Worm (Caenorhabditis elegans) whole organism, young adult: ENCODE measurements around the gene clc-11.

Source experiments
- B0261.1 ChIP-seq: sonication (generic microtip); optimal IDR thresholded peaks from 2 replicates; lab custom pipeline; 2016; ENCODE audit warnings: mild to moderate bottlenecking, missing genetic modification characterization, moderate library complexity, missing compliant biosample characterization
- C06A6.2 ChIP-seq: fragments of 200-800 bp; sonication (Bioruptor generic); conservative IDR thresholded peaks from 2 replicates; pipeline ENCODE4 v1.3.6; 2022; ENCODE audit warnings: missing genetic modification characterization, missing compliant biosample characterization
- C17E4.6 ChIP-seq: fragments of 200-800 bp; sonication (Bioruptor generic); IDR thresholded peaks from 2 replicates; pipeline ENCODE4 v1.3.6; 2022; ENCODE audit warnings: missing genetic modification reagents, missing genetic modification characterization, missing compliant biosample characterization
- D2030.7 ChIP-seq: fragments of 200-800 bp; sonication (Bioruptor generic); IDR thresholded peaks from 2 replicates; pipeline ENCODE4 v1.3.6; 2022; ENCODE audit warnings: missing genetic modification reagents, missing genetic modification characterization, missing compliant biosample characterization
- F10E7.11 ChIP-seq: sonication (generic microtip); optimal IDR thresholded peaks from 2 replicates; lab custom pipeline; 2017; ENCODE audit warnings: mild to moderate bottlenecking, missing genetic modification characterization, moderate library complexity, missing compliant biosample characterization
- F23B12.7 ChIP-seq: sonication (generic microtip); optimal IDR thresholded peaks from 2 replicates; lab custom pipeline; 2017; ENCODE audit warnings: missing genetic modification characterization, mild to moderate bottlenecking, missing compliant biosample characterization, antibody characterized with exemption, moderate library complexity; ENCODE audit not compliant: insufficient read depth
- F33H1.4 ChIP-seq: fragments of 200-800 bp; sonication (Bioruptor generic); IDR thresholded peaks from 2 replicates; pipeline ENCODE4 v1.3.6; 2022; ENCODE audit warnings: missing genetic modification reagents, missing genetic modification characterization, missing compliant biosample characterization
- F39B2.1 ChIP-seq: fragments of 200-800 bp; sonication (Bioruptor generic); IDR thresholded peaks from 2 replicates; pipeline ENCODE4 v1.3.6; 2022; ENCODE audit warnings: missing genetic modification reagents, missing genetic modification characterization, missing compliant biosample characterization
- F55B11.4 ChIP-seq: sonication (generic microtip); optimal IDR thresholded peaks from 2 replicates; lab custom pipeline; 2016; ENCODE audit warnings: missing compliant biosample characterization, missing genetic modification characterization, borderline replicate concordance; ENCODE audit not compliant: insufficient read depth
- F57A8.1 ChIP-seq: fragments of 200-800 bp; sonication (Bioruptor generic); optimal IDR thresholded peaks from 2 replicates; lab custom pipeline; 2018; ENCODE audit warnings: mild to moderate bottlenecking, missing genetic modification characterization, moderate library complexity, missing compliant biosample characterization
- K12H6.12 ChIP-seq: fragments of 200-800 bp; sonication (Bioruptor generic); optimal IDR thresholded peaks from 2 replicates; lab custom pipeline; 2018; ENCODE audit warnings: mild to moderate bottlenecking, missing genetic modification characterization, missing compliant biosample characterization
- Y56A3A.18 ChIP-seq: fragments of 200-800 bp; sonication (Bioruptor generic); IDR thresholded peaks from 2 replicates; pipeline ENCODE4 v1.3.6; 2022; ENCODE audit warnings: missing genetic modification reagents, missing genetic modification characterization, missing compliant biosample characterization
- aptf-3 ChIP-seq: fragments of 200-800 bp; sonication (Bioruptor generic); IDR thresholded peaks from 2 replicates; pipeline ENCODE4 v1.3.6; 2022; ENCODE audit warnings: missing genetic modification characterization, missing compliant biosample characterization
- attf-5 ChIP-seq: fragments of 200-800 bp; sonication (Bioruptor generic); optimal IDR thresholded peaks from 2 replicates; lab custom pipeline; 2018; ENCODE audit warnings: mild to moderate bottlenecking, missing genetic modification characterization, missing compliant biosample characterization
- attf-6 ChIP-seq: fragments of 200-800 bp; sonication (Bioruptor generic); IDR thresholded peaks from 2 replicates; pipeline ENCODE4 v1.3.6; 2022; ENCODE audit warnings: missing genetic modification reagents, missing genetic modification characterization, missing compliant biosample characterization
- cebp-1 ChIP-seq, 2 experiments: fragments of 200-800 bp in 1 of 2; sonication (Bioruptor generic) in 1 of 2; sonication (generic microtip) in 1 of 2; IDR thresholded peaks in 1 of 2; optimal IDR thresholded peaks in 1 of 2; 2 replicates each; pipeline versions ENCODE4 v1.3.6 to Lab custom; 2017 to 2022; ENCODE audit warnings: missing compliant biosample characterization in 2 of 2, missing genetic modification characterization in 2 of 2, mild to moderate bottlenecking in 1 of 2, missing genetic modification reagents in 1 of 2, moderate library complexity in 1 of 2
- dox-1 ChIP-seq: fragments of 200-800 bp; sonication (Bioruptor generic); IDR thresholded peaks from 2 replicates; pipeline ENCODE4 v1.3.6; 2022; ENCODE audit warnings: missing genetic modification reagents, missing genetic modification characterization, missing compliant biosample characterization
- dpff-1 ChIP-seq: sonication (generic microtip); optimal IDR thresholded peaks from 2 replicates; lab custom pipeline; 2017; ENCODE audit warnings: mild to moderate bottlenecking, missing genetic modification characterization, missing compliant biosample characterization
- dpl-1 ChIP-seq: fragments of 150-350 bp; optimal IDR thresholded peaks from 2 replicates; lab custom pipeline; 2014; ENCODE audit warnings: missing biosample characterization, missing genetic modification reagents, missing genetic modification characterization
- ekl-4 ChIP-seq: fragments of 200-800 bp; sonication (Bioruptor generic); IDR thresholded peaks from 2 replicates; pipeline ENCODE4 v1.3.6; 2022; ENCODE audit warnings: missing genetic modification reagents, missing genetic modification characterization, missing compliant biosample characterization
- ets-4 ChIP-seq: fragments of 200-800 bp; sonication (Bioruptor generic); optimal IDR thresholded peaks from 2 replicates; lab custom pipeline; 2018; ENCODE audit warnings: mild to moderate bottlenecking, missing genetic modification characterization, missing compliant biosample characterization
- hlh-12 ChIP-seq: sonication (generic microtip); optimal IDR thresholded peaks from 2 replicates; lab custom pipeline; 2016; ENCODE audit warnings: missing genetic modification characterization, missing compliant biosample characterization
- hmg-1.2 ChIP-seq: fragments of 200-800 bp; sonication (Bioruptor generic); IDR thresholded peaks from 2 replicates; pipeline ENCODE4 v1.3.6; 2022; ENCODE audit warnings: missing genetic modification reagents, missing genetic modification characterization, missing compliant biosample characterization
- let-607 ChIP-seq, 2 experiments: fragments of 200-800 bp in 1 of 2; sonication (Bioruptor generic) in 1 of 2; sonication (generic microtip) in 1 of 2; optimal IDR thresholded peaks; 2 replicates each; lab custom pipeline; 2016 to 2018; ENCODE audit warnings: mild to moderate bottlenecking in 2 of 2, missing compliant biosample characterization in 2 of 2, missing genetic modification characterization in 2 of 2, moderate library complexity in 2 of 2, missing genotype in 1 of 2
- lin-26 ChIP-seq: fragments of 200-800 bp; sonication (Bioruptor generic); IDR thresholded peaks from 2 replicates; pipeline ENCODE4 v1.3.6; 2022; ENCODE audit warnings: missing genetic modification reagents, missing genetic modification characterization, missing compliant biosample characterization
- lin-35 ChIP-seq, 3 experiments: fragments of 150-350 bp in 2 of 3; sonication (generic microtip) in 1 of 3; optimal IDR thresholded peaks; 2 replicates each; lab custom pipeline; 2014 to 2018; ENCODE audit warnings: missing biosample characterization in 3 of 3, missing genetic modification characterization in 3 of 3, missing genetic modification reagents in 3 of 3
- lsl-1 ChIP-seq: fragments of 200-800 bp; sonication (Bioruptor generic); optimal IDR thresholded peaks from 2 replicates; lab custom pipeline; 2018; ENCODE audit warnings: mild to moderate bottlenecking, missing genetic modification characterization, moderate library complexity, missing compliant biosample characterization
- lsy-27 ChIP-seq: sonication (generic microtip); optimal IDR thresholded peaks from 2 replicates; lab custom pipeline; 2017; ENCODE audit warnings: missing genetic modification characterization, mild to moderate bottlenecking, missing compliant biosample characterization, antibody characterized with exemption, missing genotype, borderline replicate concordance; ENCODE audit not compliant: insufficient read depth
- madf-10 ChIP-seq: sonication (generic microtip); optimal IDR thresholded peaks from 2 replicates; lab custom pipeline; 2016; ENCODE audit warnings: mild to moderate bottlenecking, missing genetic modification characterization, missing compliant biosample characterization
- madf-3 ChIP-seq: fragments of 200-800 bp; sonication (Bioruptor generic); IDR thresholded peaks from 2 replicates; pipeline ENCODE4 v1.3.6; 2022; ENCODE audit warnings: missing genetic modification reagents, missing genetic modification characterization, missing compliant biosample characterization
- madf-8 ChIP-seq: fragments of 200-800 bp; sonication (Bioruptor generic); conservative IDR thresholded peaks from 2 replicates; pipeline ENCODE4 v1.3.6; 2022; ENCODE audit warnings: missing genetic modification reagents, missing genetic modification characterization, missing compliant biosample characterization
- mxl-1 ChIP-seq: sonication (generic microtip); optimal IDR thresholded peaks from 2 replicates; lab custom pipeline; 2016; ENCODE audit warnings: missing genetic modification characterization, missing compliant biosample characterization
- nhr-179 ChIP-seq: sonication (generic microtip); optimal IDR thresholded peaks from 2 replicates; lab custom pipeline; 2016; ENCODE audit warnings: mild to moderate bottlenecking, missing genetic modification characterization, missing compliant biosample characterization
- sdz-38 ChIP-seq: sonication (generic microtip); optimal IDR thresholded peaks from 2 replicates; lab custom pipeline; 2016; ENCODE audit warnings: missing genotype, missing genetic modification characterization, missing compliant biosample characterization
- sea-2 ChIP-seq: fragments of 200-800 bp; sonication (Bioruptor generic); IDR thresholded peaks from 2 replicates; pipeline ENCODE4 v1.3.6; 2022; ENCODE audit warnings: missing genetic modification characterization, missing compliant biosample characterization
- snpc-3.4 ChIP-seq: sonication (generic microtip); optimal IDR thresholded peaks from 2 replicates; lab custom pipeline; 2017; ENCODE audit warnings: missing genetic modification characterization, mild to moderate bottlenecking, missing compliant biosample characterization, antibody characterized with exemption, moderate library complexity, missing genotype, missing genetic modification reagents
- unc-130 ChIP-seq: sonication (generic microtip); optimal IDR thresholded peaks from 2 replicates; lab custom pipeline; 2016; ENCODE audit warnings: missing genetic modification reagents, missing genetic modification characterization, missing compliant biosample characterization
- xnd-1 ChIP-seq: sonication (generic microtip); optimal IDR thresholded peaks from 2 replicates; lab custom pipeline; 2016; ENCODE audit warnings: missing genotype, missing genetic modification reagents, missing genetic modification characterization, missing compliant biosample characterization
- ztf-28 ChIP-seq: fragments of 200-800 bp; sonication (Bioruptor generic); IDR thresholded peaks from 2 replicates; pipeline ENCODE4 v1.3.6; 2022; ENCODE audit warnings: missing genetic modification reagents, missing genetic modification characterization, missing compliant biosample characterization
- ztf-6 ChIP-seq: fragments of 200-800 bp; sonication (Bioruptor generic); IDR thresholded peaks from 2 replicates; pipeline ENCODE4 v1.3.6; 2022; ENCODE audit warnings: missing genetic modification reagents, missing genetic modification characterization, missing compliant biosample characterization

clc-11 gene

ce11 chrV:16158391-16158790 lies 19.0 kb upstream of the clc-11 start, which contains the start of gene str-99:
Gene str-99 (minus strand): TSS chrV:16158491.
- TF ChIP-seq snpc-3.4 (tag; lab: Kevin White, UChicago): no peak
- TF ChIP-seq unc-130 (GFP tag; lab: Kevin White, UChicago): no peak
- TF ChIP-seq Y56A3A.18 (GFP tag; lab: Robert Waterston, UW): no peak
- no peak for TF ChIP-seq madf-3 (GFP tag; lab: Robert Waterston, UW)
- TF ChIP-seq madf-10 (tag; lab: Kevin White, UChicago): no peak
- TF ChIP-seq dpl-1 (GFP tag; lab: Kevin White, UChicago): no peak
- no peak for TF ChIP-seq hlh-12 (tag; lab: Kevin White, UChicago)
- no peak for TF ChIP-seq D2030.7 (GFP tag; lab: Robert Waterston, UW)
- no peak for TF ChIP-seq F23B12.7 (tag; lab: Kevin White, UChicago)
- no peak for TF ChIP-seq madf-8 (GFP tag; lab: Robert Waterston, UW)
- no peak for TF ChIP-seq lsy-27 (tag; lab: Kevin White, UChicago)
- TF ChIP-seq cebp-1 (GFP tag; IDR thresholded peaks at IDR 0.05; lab: Robert Waterston, UW): no peak
- TF ChIP-seq cebp-1 (tag; optimal IDR thresholded peaks at IDR 0.05; lab: Kevin White, UChicago): no peak
- no peak for TF ChIP-seq lin-26 (GFP tag; lab: Robert Waterston, UW)
- TF ChIP-seq F55B11.4: no peak
- TF ChIP-seq F39B2.1 (GFP tag; lab: Robert Waterston, UW): no peak

ce11 chrV:16155111-16155510 lies 15.7 kb upstream of the clc-11 start, which contains the start of gene str-97:
Gene str-97 (minus strand): TSS chrV:16155211.
- TF ChIP-seq aptf-3 (no peak), lin-35 (GFP tag; optimal IDR thresholded peaks at IDR 0.05; lab: Kevin White, UChicago) (no peak), F10E7.11 (no peak), attf-6 (GFP tag; lab: Robert Waterston, UW) (no peak), Y56A3A.18 (GFP tag; lab: Robert Waterston, UW) (no peak), sea-2 (GFP tag; lab: Robert Waterston, UW) (no peak), let-607 (tag; optimal IDR thresholded peaks at IDR 0.05; lab: Kevin White, UChicago) (no peak), C06A6.2 (no peak), F33H1.4 (no peak), ekl-4 (GFP tag; lab: Robert Waterston, UW) (no peak), lsl-1 (GFP tag; lab: Kevin White, UChicago) (no peak), mxl-1 (no peak), dpff-1 (tag; lab: Kevin White, UChicago) (no peak), cebp-1 (GFP tag; IDR thresholded peaks at IDR 0.05; lab: Robert Waterston, UW) (no peak), cebp-1 (tag; optimal IDR thresholded peaks at IDR 0.05; lab: Kevin White, UChicago) (no peak)

- TF ChIP-seq cebp-1 (GFP tag; IDR thresholded peaks at IDR 0.05; lab: Robert Waterston, UW): no peak
- no peak for TF ChIP-seq cebp-1 (tag; optimal IDR thresholded peaks at IDR 0.05; lab: Kevin White, UChicago)
- no peak for TF ChIP-seq madf-3 (GFP tag; lab: Robert Waterston, UW)
- no peak for TF ChIP-seq xnd-1 (tag; lab: Kevin White, UChicago)
- TF ChIP-seq, all 124 proteins: peak for 0
Measured at ce11 chrV:16153375-16153774, 13.9 kb upstream of the clc-11 start, which contains the start of gene str-254. Gene str-254 (minus strand): TSS chrV:16153475.

- TF ChIP-seq sdz-38 (tag; lab: Kevin White, UChicago) (no peak), B0261.1 (tag; lab: Kevin White, UChicago) (no peak), F39B2.1 (GFP tag; lab: Robert Waterston, UW) (no peak), dox-1 (GFP tag; lab: Robert Waterston, UW) (no peak), lin-26 (GFP tag; lab: Robert Waterston, UW) (no peak), ztf-6 (GFP tag; lab: Robert Waterston, UW) (no peak), F57A8.1 (no peak), ets-4 (GFP tag; lab: Kevin White, UChicago) (no peak), hmg-1.2 (GFP tag; lab: Robert Waterston, UW) (no peak), ztf-28 (GFP tag; lab: Robert Waterston, UW) (no peak), nhr-179 (no peak), attf-5 (GFP tag; lab: Kevin White, UChicago) (no peak), C17E4.6 (GFP tag; lab: Robert Waterston, UW) (no peak), K12H6.12 (tag; lab: Kevin White, UChicago) (no peak)
Measured at ce11 chrV:16148805-16149204, 9.4 kb upstream of the clc-11 start, which contains the start of gene F10A3.4. Gene F10A3.4 (plus strand): TSS chrV:16149105.
